Worm (Caenorhabditis elegans) whole organism, early embryonic: ENCODE results near the gene col-17.

ENCODE experiments used
- B0310.2 ChIP-seq: sonication (generic microtip); optimal IDR thresholded peaks from 2 replicates; lab custom pipeline; 2016; ENCODE audit warnings: mild to moderate bottlenecking, missing genetic modification characterization, missing compliant biosample characterization
- F13C5.2 ChIP-seq: sonication (generic microtip); optimal IDR thresholded peaks from 2 replicates; lab custom pipeline; 2017; ENCODE audit warnings: mild to moderate bottlenecking, missing genetic modification characterization, inconsistent platforms, missing compliant biosample characterization
- aly-1 ChIP-seq: sonication (generic microtip); optimal IDR thresholded peaks from 2 replicates; lab custom pipeline; 2016; ENCODE audit warnings: missing genetic modification characterization, missing compliant biosample characterization
- ama-1 ChIP-seq: fragments of 150-350 bp; optimal IDR thresholded peaks from 2 replicates; lab custom pipeline; 2014
- ceh-13 ChIP-seq: fragments of 200-800 bp; sonication (Bioruptor generic); optimal IDR thresholded peaks from 2 replicates; lab custom pipeline; 2018; ENCODE audit warnings: mild to moderate bottlenecking, missing genetic modification characterization, missing compliant biosample characterization
- ceh-36 ChIP-seq: sonication (generic microtip); optimal IDR thresholded peaks from 2 replicates; lab custom pipeline; 2016; ENCODE audit warnings: missing genetic modification characterization, inconsistent platforms, missing compliant biosample characterization
- ets-7 ChIP-seq: sonication (generic microtip); optimal IDR thresholded peaks from 2 replicates; lab custom pipeline; 2016; ENCODE audit warnings: missing genotype, missing genetic modification characterization, missing compliant biosample characterization
- flt-1 ChIP-seq: fragments of 200-800 bp; sonication (Bioruptor generic); IDR thresholded peaks from 2 replicates; pipeline ENCODE4 v1.3.6; 2022; ENCODE audit warnings: missing genetic modification characterization, missing compliant biosample characterization
- hmbx-1 ChIP-seq: sonication (generic microtip); optimal IDR thresholded peaks from 2 replicates; lab custom pipeline; 2016; ENCODE audit warnings: mild to moderate bottlenecking, missing genetic modification characterization, missing compliant biosample characterization
- hmg-4 ChIP-seq: fragments of 200-800 bp; sonication (Bioruptor generic); optimal IDR thresholded peaks from 2 replicates; lab custom pipeline; 2018; ENCODE audit warnings: mild to moderate bottlenecking, missing genetic modification characterization, missing compliant biosample characterization
- hnd-1 ChIP-seq: sonication (generic microtip); optimal IDR thresholded peaks from 2 replicates; lab custom pipeline; 2016; ENCODE audit warnings: missing genetic modification characterization, missing compliant biosample characterization
- pes-1 ChIP-seq: fragments of 200-800 bp; sonication (Bioruptor generic); IDR thresholded peaks from 2 replicates; pipeline ENCODE4 v1.3.6; 2022; ENCODE audit warnings: missing genetic modification reagents, missing genetic modification characterization, missing compliant biosample characterization
- scrt-1 ChIP-seq: fragments of 200-800 bp; sonication (Bioruptor generic); IDR thresholded peaks from 2 replicates; pipeline ENCODE4 v1.3.6; 2022; ENCODE audit warnings: missing genetic modification characterization, missing compliant biosample characterization
- sea-1 ChIP-seq: fragments of 200-800 bp; sonication (Bioruptor generic); conservative IDR thresholded peaks from 2 replicates; pipeline ENCODE4 v1.3.6; 2022; ENCODE audit warnings: missing genetic modification characterization, missing compliant biosample characterization
- tbx-11 ChIP-seq: fragments of 200-800 bp; sonication (Bioruptor generic); IDR thresholded peaks from 2 replicates; pipeline ENCODE4 v1.3.6; 2022; ENCODE audit warnings: missing genetic modification characterization, missing compliant biosample characterization
- tbx-37 ChIP-seq: fragments of 200-800 bp; sonication (Bioruptor generic); conservative IDR thresholded peaks from 2 replicates; pipeline ENCODE4 v1.3.6; 2022; ENCODE audit warnings: missing genetic modification reagents, missing genetic modification characterization, missing compliant biosample characterization
- tra-4 ChIP-seq: sonication (generic microtip); optimal IDR thresholded peaks from 2 replicates; lab custom pipeline; 2017; ENCODE audit warnings: missing genetic modification characterization, missing compliant biosample characterization

col-17 gene

DNA sequence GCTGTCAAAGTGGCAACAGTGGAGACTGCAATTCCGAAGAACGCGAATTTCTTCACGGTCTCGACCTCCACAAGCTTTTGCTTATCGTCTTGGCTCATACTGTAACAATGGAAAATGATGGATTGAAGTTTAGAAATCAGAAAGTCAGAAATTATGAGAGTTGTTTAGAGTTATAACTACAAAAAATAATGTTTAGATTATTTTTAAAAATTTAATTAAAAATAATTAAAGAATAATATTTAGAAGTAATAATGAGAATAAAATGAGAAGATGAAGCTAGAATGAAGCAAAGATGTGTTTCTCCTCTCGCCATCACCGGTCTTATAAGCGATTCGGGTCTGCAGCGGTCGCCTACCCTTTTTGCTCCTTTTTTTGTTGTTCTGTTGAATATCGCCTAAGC lies 5.7 kb upstream of the col-17 start, which contains the start of gene col-73:
Gene col-73, minus strand, starts transcription at position 101 of the 400 bp plus-strand sequence.
- no peak for TF ChIP-seq sea-1 (GFP tag; lab: Robert Waterston, UW)
- no peak for TF ChIP-seq flt-1 (GFP tag; lab: Robert Waterston, UW)
- TF ChIP-seq F13C5.2 (tag; lab: Kevin White, UChicago) = no peak
- no peak for TF ChIP-seq ets-7 (tag; lab: Kevin White, UChicago)
- no peak for TF ChIP-seq tbx-37
- no peak for TF ChIP-seq tbx-11 (GFP tag; lab: Robert Waterston, UW)
- no peak for TF ChIP-seq hnd-1 (tag; lab: Kevin White, UChicago)
- TF ChIP-seq B0310.2 (tag; lab: Kevin White, UChicago) = no peak
- TF ChIP-seq ama-1 (lab: Kevin White, UChicago) = no peak
- TF ChIP-seq hmbx-1 (tag; lab: Kevin White, UChicago) = no peak
- no peak for TF ChIP-seq aly-1 (tag; lab: Kevin White, UChicago)
- TF ChIP-seq ceh-36 (tag; lab: Kevin White, UChicago) = no peak
- no peak for TF ChIP-seq scrt-1 (GFP tag; lab: Robert Waterston, UW)
- TF ChIP-seq hmg-4 = no peak
- TF ChIP-seq pes-1 (GFP tag; lab: Robert Waterston, UW) = no peak
- no peak for TF ChIP-seq tra-4 (tag; lab: Kevin White, UChicago)
- no peak for TF ChIP-seq ceh-13

- TF ChIP-seq sea-1 (GFP tag; lab: Robert Waterston, UW) = 0 out of 2 replicates have a peak, but pooled peaks have one; percentile 24
Observed at ce11 chrII:4872359-4872758, 5.0 kb upstream of the col-17 start.

ce11 chrII:4871834-4872233 lies 4.5 kb upstream of the col-17 start:
- TF ChIP-seq scrt-1 (GFP tag; lab: Robert Waterston, UW) (no peak), ama-1 (lab: Kevin White, UChicago) (no peak), hnd-1 (tag; lab: Kevin White, UChicago) (no peak), pes-1 (GFP tag; lab: Robert Waterston, UW) (no peak), ets-7 (tag; lab: Kevin White, UChicago) (no peak), ceh-13 (no peak), F13C5.2 (tag; lab: Kevin White, UChicago) (no peak), hmg-4 (no peak), sea-1 (GFP tag; lab: Robert Waterston, UW) (no peak), aly-1 (tag; lab: Kevin White, UChicago) (no peak)

ce11 chrII:4870691-4871090 lies 3.3 kb upstream of the col-17 start, which contains the start of gene col-20:
Gene col-20, minus strand, starts transcription at chrII:4870791.
- TF ChIP-seq sea-1 (GFP tag; lab: Robert Waterston, UW) = no peak
- TF ChIP-seq tbx-11 (GFP tag; lab: Robert Waterston, UW) = no peak
- TF ChIP-seq pes-1 (GFP tag; lab: Robert Waterston, UW) = no peak
- TF ChIP-seq flt-1 (GFP tag; lab: Robert Waterston, UW) = no peak
- TF ChIP-seq tra-4 (tag; lab: Kevin White, UChicago) = no peak
- no peak for TF ChIP-seq ceh-36 (tag; lab: Kevin White, UChicago)
- no peak for TF ChIP-seq tbx-37
- TF ChIP-seq hmbx-1 (tag; lab: Kevin White, UChicago) = no peak
- no peak for TF ChIP-seq scrt-1 (GFP tag; lab: Robert Waterston, UW)
- no peak for TF ChIP-seq aly-1 (tag; lab: Kevin White, UChicago)
- TF ChIP-seq hmg-4 = no peak
- TF ChIP-seq B0310.2 (tag; lab: Kevin White, UChicago) = no peak
- TF ChIP-seq ets-7 (tag; lab: Kevin White, UChicago) = no peak
- TF ChIP-seq F13C5.2 (tag; lab: Kevin White, UChicago) = no peak

- TF ChIP-seq ceh-13 (no peak), tra-4 (tag; lab: Kevin White, UChicago) (no peak), scrt-1 (GFP tag; lab: Robert Waterston, UW) (no peak), hmg-4 (no peak), tbx-11 (GFP tag; lab: Robert Waterston, UW) (0 out of 2 replicates have a peak, but pooled peaks have one; percentile 39), hmbx-1 (tag; lab: Kevin White, UChicago) (no peak)
Observed at ce11 chrII:4869793-4870343, 2.5 kb upstream of the col-17 start.

- TF ChIP-seq pes-1 (GFP tag; lab: Robert Waterston, UW) (0 out of 2 replicates have a peak, but pooled peaks have one; percentile 15), scrt-1 (GFP tag; lab: Robert Waterston, UW) (0 out of 2 replicates have a peak, but pooled peaks have one; percentile 58)
Observed at ce11 chrII:4866819-4867218, 557 bp downstream of the col-17 start.

DNA sequence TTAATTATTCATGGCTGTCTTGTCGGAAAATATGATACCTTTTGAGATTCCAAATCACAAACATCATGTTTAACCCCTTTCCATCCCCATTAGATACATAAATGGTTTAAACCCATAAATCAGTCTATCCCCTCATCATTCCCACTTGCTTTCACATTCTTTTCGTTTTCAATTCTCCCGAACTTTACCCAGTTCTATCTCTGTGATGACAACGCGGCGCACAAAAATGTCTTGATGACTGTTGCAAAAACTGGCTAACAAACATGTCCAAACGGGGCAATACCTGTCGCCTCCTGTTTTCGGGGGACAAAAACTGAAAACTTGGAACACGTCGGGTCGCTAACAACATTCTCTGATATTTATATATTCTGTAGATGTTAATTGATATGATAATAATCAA lies 1.3 kb downstream of the col-17 start:
- TF ChIP-seq hmbx-1 (tag; lab: Kevin White, UChicago) (no peak), ets-7 (tag; lab: Kevin White, UChicago) (no peak), tbx-37 (no peak), sea-1 (GFP tag; lab: Robert Waterston, UW) (no peak), tra-4 (tag; lab: Kevin White, UChicago) (no peak), ama-1 (lab: Kevin White, UChicago) (no peak), ceh-13 (no peak), scrt-1 (GFP tag; lab: Robert Waterston, UW) (no peak), flt-1 (GFP tag; lab: Robert Waterston, UW) (no peak), hmg-4 (no peak), aly-1 (tag; lab: Kevin White, UChicago) (no peak), B0310.2 (tag; lab: Kevin White, UChicago) (no peak), hnd-1 (tag; lab: Kevin White, UChicago) (no peak), F13C5.2 (tag; lab: Kevin White, UChicago) (no peak), tbx-11 (GFP tag; lab: Robert Waterston, UW) (no peak), pes-1 (GFP tag; lab: Robert Waterston, UW) (no peak), ceh-36 (tag; lab: Kevin White, UChicago) (no peak)
